Fruit fly (Drosophila melanogaster) whole organism, wandering third instar larva: Measurements from ENCODE around the gene CG9396.

Experiments
- Abd-B ChIP-seq: fragments of >200 bp; optimal IDR thresholded peaks from 2 replicates; lab custom pipeline; 2017; ENCODE audit warnings: missing biosample characterization, missing genetic modification characterization
- Dfd ChIP-seq: fragments of >200 bp; optimal IDR thresholded peaks from 2 replicates; lab custom pipeline; 2017; ENCODE audit warnings: missing biosample characterization, missing genetic modification characterization
- Myc ChIP-seq: fragments of >200 bp; optimal IDR thresholded peaks from 2 replicates; lab custom pipeline; 2017
- Vsx2 ChIP-seq: fragments of 200-300, 225-300 bp; sonication (Bioruptor generic); optimal IDR thresholded peaks from 2 replicates; lab custom pipeline; 2018; ENCODE audit warnings: missing biosample characterization, missing genetic modification characterization; ENCODE audit not compliant: partially characterized antibody
- dmrt93B ChIP-seq: fragments of 200-800 bp; sonication (Bioruptor generic); optimal IDR thresholded peaks from 2 replicates; lab custom pipeline; 2018; ENCODE audit warnings: missing biosample characterization, mild to moderate bottlenecking, missing genetic modification characterization
- ey ChIP-seq: fragments of 200-800 bp; sonication (Bioruptor generic); optimal IDR thresholded peaks from 2 replicates; lab custom pipeline; 2016; ENCODE audit warnings: missing biosample characterization, missing genetic modification characterization
- fru ChIP-seq: fragments of 200-800 bp; sonication (Bioruptor generic); optimal IDR thresholded peaks from 3 replicates; lab custom pipeline; 2016; ENCODE audit warnings: missing biosample characterization, mild to moderate bottlenecking, missing genetic modification characterization
- jim ChIP-seq: fragments of 175-275, 200-325 bp; sonication (Bioruptor generic); optimal IDR thresholded peaks from 2 replicates; lab custom pipeline; 2016; ENCODE audit warnings: missing biosample characterization, mild to moderate bottlenecking, missing genetic modification characterization
- lola ChIP-seq: fragments of >200 bp; optimal IDR thresholded peaks from 2 replicates; lab custom pipeline; 2017; ENCODE audit warnings: missing biosample characterization, missing genetic modification characterization
- pan ChIP-seq: fragments of >200 bp; optimal IDR thresholded peaks from 2 replicates; lab custom pipeline; 2017
- psq ChIP-seq: fragments of 200-800 bp; sonication (Bioruptor generic); optimal IDR thresholded peaks from 3 replicates; lab custom pipeline; 2017; ENCODE audit warnings: missing biosample characterization, mild to moderate bottlenecking, missing genetic modification characterization, moderate library complexity
- rgr ChIP-seq: fragments of 200-800 bp; sonication (Bioruptor generic); optimal IDR thresholded peaks from 3 replicates; lab custom pipeline; 2016; ENCODE audit warnings: missing biosample characterization, mild to moderate bottlenecking, missing genetic modification characterization
- usp ChIP-seq: fragments of >200 bp; optimal IDR thresholded peaks from 2 replicates; lab custom pipeline; 2017; ENCODE audit warnings: missing biosample characterization, missing genetic modification characterization

- TF ChIP-seq ey, result no peak
- no peak for TF ChIP-seq Dfd (GFP tag; lab: Kevin White, UChicago)
- no peak for TF ChIP-seq Myc (lab: Kevin White, UChicago)
- TF ChIP-seq usp (GFP tag; lab: Kevin White, UChicago), result no peak
- TF ChIP-seq lola (GFP tag; lab: Kevin White, UChicago), result no peak
- TF ChIP-seq Vsx2 (GFP tag; lab: Kevin White, UChicago), result no peak
- TF ChIP-seq pan (lab: Kevin White, UChicago), result no peak
- TF ChIP-seq Abd-B, result no peak
- TF ChIP-seq rgr, result no peak
- TF ChIP-seq psq (GFP tag; lab: Kevin White, UChicago), result no peak
- no peak for TF ChIP-seq fru (GFP tag; lab: Kevin White, UChicago)
- no peak for TF ChIP-seq jim (GFP tag; lab: Kevin White, UChicago)
- no peak for TF ChIP-seq dmrt93B (GFP tag; lab: Kevin White, UChicago)
Measured at dm6 chr3R:9595681-9596357, 24.4 kb upstream of the CG9396 start.
